Fruit fly (Drosophila melanogaster) whole organism, embryonic: ENCODE results near the gene rho-5.
A peak's percentile ranks its signal among the peaks of the same experiment; 100 is the strongest.

ENCODE experiments used
- ATbp ChIP-seq: fragments of 200-800 bp; sonication (Bioruptor generic); optimal IDR thresholded peaks from 2 replicates; lab custom pipeline; 2017; ENCODE audit warnings: missing biosample characterization, mild to moderate bottlenecking, missing genetic modification characterization, missing genetic modification reagents
- Abd-B ChIP-seq: fragments of 200-800 bp; sonication (Bioruptor generic); optimal IDR thresholded peaks from 2 replicates; lab custom pipeline; 2018; ENCODE audit warnings: missing biosample characterization, mild to moderate bottlenecking, missing genetic modification characterization, moderate library complexity
- CG10209 ChIP-seq: fragments of 200-800 bp; sonication (Bioruptor generic); optimal IDR thresholded peaks from 3 replicates; lab custom pipeline; 2017; ENCODE audit warnings: missing biosample characterization, mild to moderate bottlenecking, missing genetic modification characterization, missing genetic modification reagents
- CG10274 ChIP-seq: fragments of 200-800 bp; sonication (Bioruptor generic); optimal IDR thresholded peaks from 3 replicates; lab custom pipeline; 2017; ENCODE audit warnings: missing biosample characterization, mild to moderate bottlenecking, missing genetic modification characterization
- CG10654 ChIP-seq: fragments of 200-800 bp; sonication (Bioruptor generic); optimal IDR thresholded peaks from 2 replicates; lab custom pipeline; 2016; ENCODE audit warnings: missing biosample characterization, missing genetic modification characterization
- CG12391 ChIP-seq: fragments of 200-800 bp; sonication (Bioruptor generic); optimal IDR thresholded peaks from 3 replicates; lab custom pipeline; 2018; ENCODE audit warnings: missing biosample characterization, mild to moderate bottlenecking, missing genetic modification characterization, moderate library complexity
- CG12942 ChIP-seq: fragments of 200-800 bp; sonication (Bioruptor generic); optimal IDR thresholded peaks from 3 replicates; lab custom pipeline; 2016; ENCODE audit warnings: missing biosample characterization, missing genetic modification characterization
- CG13296 ChIP-seq: fragments of 200-800 bp; sonication (Bioruptor generic); optimal IDR thresholded peaks from 3 replicates; lab custom pipeline; 2018; ENCODE audit warnings: missing biosample characterization, mild to moderate bottlenecking, missing genetic modification characterization
- CG14441 ChIP-seq: fragments of 200-800 bp; sonication (Bioruptor generic); IDR thresholded peaks from 2 replicates; pipeline ENCODE4 v1.3.6; 2022; ENCODE audit warnings: missing biosample characterization, missing genetic modification characterization
- CG14710 ChIP-seq: fragments of 200-800 bp; sonication (Bioruptor generic); optimal IDR thresholded peaks from 3 replicates; lab custom pipeline; 2019; ENCODE audit warnings: missing biosample characterization, mild to moderate bottlenecking, missing genetic modification characterization, moderate library complexity
- CG16813 ChIP-seq: fragments of 200-800 bp; sonication (Bioruptor generic); IDR thresholded peaks from 3 replicates; pipeline ENCODE4 v1.3.6; 2022; ENCODE audit warnings: missing biosample characterization, missing genetic modification characterization; ENCODE audit not compliant: partially characterized antibody
- CG16815 ChIP-seq: fragments of 200-800 bp; sonication (Bioruptor generic); optimal IDR thresholded peaks from 3 replicates; lab custom pipeline; 2017; ENCODE audit warnings: missing biosample characterization, mild to moderate bottlenecking, missing genetic modification characterization
- CG17328 ChIP-seq: fragments of 200-800 bp; sonication (Bioruptor generic); IDR thresholded peaks from 2 replicates; pipeline ENCODE4 v1.3.6; 2022; ENCODE audit warnings: missing biosample characterization, missing genetic modification characterization
- CG17912 ChIP-seq: fragments of 200-800 bp; sonication (Bioruptor generic); optimal IDR thresholded peaks from 2 replicates; lab custom pipeline; 2018; ENCODE audit warnings: missing biosample characterization, mild to moderate bottlenecking, missing genetic modification characterization
- CG18764 ChIP-seq: fragments of 200-800 bp; sonication (Bioruptor generic); optimal IDR thresholded peaks from 3 replicates; lab custom pipeline; 2016; ENCODE audit warnings: missing biosample characterization, missing genetic modification characterization
- CG2199 ChIP-seq: fragments of 200-800 bp; sonication (Bioruptor generic); IDR thresholded peaks from 3 replicates; pipeline ENCODE4 v1.3.6; 2022; ENCODE audit warnings: missing biosample characterization, missing genetic modification characterization
- CG2875 ChIP-seq: fragments of 200-800 bp; sonication (Bioruptor generic); optimal IDR thresholded peaks from 2 replicates; lab custom pipeline; 2017; ENCODE audit warnings: missing biosample characterization, mild to moderate bottlenecking, missing genetic modification characterization, missing genetic modification reagents
- CG30020 ChIP-seq: fragments of 200-800 bp; optimal IDR thresholded peaks from 2 replicates; lab custom pipeline; 2019; ENCODE audit warnings: missing biosample characterization, mild to moderate bottlenecking, missing genetic modification characterization, moderate library complexity
- CG3065 ChIP-seq: fragments of 200-800 bp; sonication (Bioruptor generic); optimal IDR thresholded peaks from 2 replicates; lab custom pipeline; 2016; ENCODE audit warnings: missing biosample characterization, missing genetic modification characterization
- CG4328 ChIP-seq: fragments of 200-800 bp; sonication (Bioruptor generic); optimal IDR thresholded peaks from 3 replicates; lab custom pipeline; 2017; ENCODE audit warnings: missing biosample characterization, missing genetic modification reagents, missing genetic modification characterization
- CG4820 ChIP-seq: fragments of 200-800 bp; sonication (Bioruptor generic); optimal IDR thresholded peaks from 3 replicates; lab custom pipeline; 2016; ENCODE audit warnings: missing biosample characterization, missing genetic modification characterization
- CG6791 ChIP-seq: fragments of 200-800 bp; sonication (Bioruptor generic); IDR thresholded peaks from 3 replicates; pipeline ENCODE4 v1.3.6; 2022; ENCODE audit warnings: missing biosample characterization, missing genetic modification characterization; ENCODE audit not compliant: partially characterized antibody
- CG8290 ChIP-seq, 3 experiments: fragments of 200-800 bp; sonication (Bioruptor generic); optimal IDR thresholded peaks; 2 replicates each; lab custom pipeline; 2016 to 2019; ENCODE audit warnings: missing biosample characterization in 3 of 3, missing genetic modification characterization in 3 of 3, mild to moderate bottlenecking in 2 of 3, moderate library complexity in 1 of 3
- CG8765 ChIP-seq: fragments of 200-800 bp; sonication (Bioruptor generic); IDR thresholded peaks from 2 replicates; pipeline ENCODE4 v1.3.6; 2022; ENCODE audit warnings: missing biosample characterization, missing genetic modification characterization
- D ChIP-seq, 2 experiments: fragments of 200-800 bp in 1 of 2; fragments of >200 bp in 1 of 2; sonication (Bioruptor generic) in 1 of 2; optimal IDR thresholded peaks; 2 replicates in 1 of 2; 3 replicates in 1 of 2; lab custom pipeline; 2017; ENCODE audit warnings: mild to moderate bottlenecking in 1 of 2, missing biosample characterization in 1 of 2, missing genetic modification characterization in 1 of 2, missing genetic modification reagents in 1 of 2
- Dref ChIP-seq: fragments of 200-800 bp; sonication (Bioruptor generic); IDR thresholded peaks from 2 replicates; pipeline ENCODE4 v1.3.6; 2022; ENCODE audit warnings: missing biosample characterization, missing genetic modification characterization
- Lhr ChIP-seq: fragments of 200-800 bp; sonication (Bioruptor generic); optimal IDR thresholded peaks from 3 replicates; lab custom pipeline; 2017; ENCODE audit warnings: mild to moderate bottlenecking, missing biosample characterization, missing genetic modification reagents, missing genetic modification characterization
- MTF-1 ChIP-seq: fragments of 200-800 bp; sonication (Bioruptor generic); optimal IDR thresholded peaks from 2 replicates; lab custom pipeline; 2018; ENCODE audit warnings: missing biosample characterization, mild to moderate bottlenecking, missing genetic modification characterization, borderline replicate concordance
- Med ChIP-seq: fragments of 200-800 bp; sonication (Bioruptor generic); peaks from one replicate; lab custom pipeline; 2016; ENCODE audit warnings: missing biosample characterization, missing genetic modification characterization, mild to moderate bottlenecking, inconsistent platforms, moderate library complexity
- Opbp ChIP-seq: fragments of 200-800 bp; sonication (Bioruptor generic); IDR thresholded peaks from 3 replicates; pipeline ENCODE4 v1.3.6; 2022; ENCODE audit warnings: missing biosample characterization, missing genetic modification characterization; ENCODE audit not compliant: partially characterized antibody
- Ravus ChIP-seq: fragments of 200-800 bp; sonication (Bioruptor generic); IDR thresholded peaks from 2 replicates; pipeline ENCODE4 v1.3.6; 2022; ENCODE audit warnings: missing biosample characterization, missing genetic modification characterization
- Sox100B ChIP-seq: fragments of 200-800 bp; sonication (Bioruptor generic); optimal IDR thresholded peaks from 3 replicates; lab custom pipeline; 2018; ENCODE audit warnings: missing biosample characterization, mild to moderate bottlenecking, missing genetic modification characterization
- dpn ChIP-seq, 2 experiments: fragments of 200-800 bp; sonication (Bioruptor generic); optimal IDR thresholded peaks; 3 replicates each; lab custom pipeline; 2016; ENCODE audit warnings: missing biosample characterization in 2 of 2, missing genetic modification characterization in 2 of 2
- esg ChIP-seq: fragments of 200-800 bp; sonication (Bioruptor generic); conservative IDR thresholded peaks from 2 replicates; pipeline ENCODE4 v1.3.6; 2022; ENCODE audit warnings: missing biosample characterization, missing genetic modification characterization
- exex ChIP-seq: fragments of 200-800 bp; sonication (Bioruptor generic); optimal IDR thresholded peaks from 4 replicates; lab custom pipeline; 2018; ENCODE audit warnings: missing biosample characterization, mild to moderate bottlenecking, missing genetic modification characterization, moderate library complexity
- klu ChIP-seq: fragments of 200-800 bp; sonication (Bioruptor generic); IDR thresholded peaks from 2 replicates; pipeline ENCODE4 v1.3.6; 2022; ENCODE audit warnings: missing biosample characterization, missing genetic modification characterization
- lilli ChIP-seq: fragments of 200-800 bp; sonication (Bioruptor generic); optimal IDR thresholded peaks from 3 replicates; lab custom pipeline; 2016; ENCODE audit warnings: missing biosample characterization, missing genetic modification characterization
- org-1 ChIP-seq: fragments of 200-800 bp; sonication (Bioruptor generic); optimal IDR thresholded peaks from 2 replicates; lab custom pipeline; 2017; ENCODE audit warnings: missing biosample characterization, missing genetic modification characterization
- pho ChIP-seq: fragments of 200-800 bp; sonication (Bioruptor generic); optimal IDR thresholded peaks from 2 replicates; lab custom pipeline; 2016; ENCODE audit warnings: missing biosample characterization, missing genetic modification characterization
- phol ChIP-seq: fragments of 200-800 bp; sonication (Bioruptor generic); optimal IDR thresholded peaks from 3 replicates; lab custom pipeline; 2018; ENCODE audit warnings: missing biosample characterization, mild to moderate bottlenecking, missing genetic modification characterization, moderate library complexity
- pum ChIP-seq: fragments of 200-800 bp; sonication (Bioruptor generic); optimal IDR thresholded peaks from 2 replicates; lab custom pipeline; 2016; ENCODE audit warnings: missing biosample characterization, missing genetic modification characterization
- row ChIP-seq: fragments of 200-800 bp; sonication (Bioruptor generic); IDR thresholded peaks from 3 replicates; pipeline ENCODE4 v1.3.6; 2022; ENCODE audit warnings: missing biosample characterization, missing genetic modification characterization
- run ChIP-seq: fragments of 200-800 bp; sonication (Bioruptor generic); optimal IDR thresholded peaks from 3 replicates; lab custom pipeline; 2018; ENCODE audit warnings: missing biosample characterization, mild to moderate bottlenecking, missing genetic modification characterization
- sim ChIP-seq: fragments of 200-800 bp; sonication (Bioruptor generic); IDR thresholded peaks from 2 replicates; pipeline ENCODE4 v1.3.6; 2022; ENCODE audit warnings: missing biosample characterization, missing genetic modification characterization
- sqz ChIP-seq: fragments of 200-800 bp; sonication (Bioruptor generic); optimal IDR thresholded peaks from 3 replicates; lab custom pipeline; 2018; ENCODE audit warnings: missing biosample characterization, mild to moderate bottlenecking, missing genetic modification characterization
- stc ChIP-seq: fragments of 200-800 bp; sonication (Bioruptor generic); IDR thresholded peaks from 2 replicates; pipeline ENCODE4 v1.3.6; 2022; ENCODE audit warnings: missing biosample characterization, missing genetic modification characterization
- tll ChIP-seq, 2 experiments: fragments of 200-800 bp in 1 of 2; fragments of >200 bp in 1 of 2; sonication (Bioruptor generic) in 1 of 2; optimal IDR thresholded peaks; 2 replicates each; lab custom pipeline; 2017 to 2019; ENCODE audit warnings: missing biosample characterization in 2 of 2, missing genetic modification characterization in 2 of 2, mild to moderate bottlenecking in 1 of 2, moderate library complexity in 1 of 2
- unc-4 ChIP-seq: fragments of 200-800 bp; sonication (Bioruptor generic); IDR thresholded peaks from 2 replicates; pipeline ENCODE4 v1.3.6; 2022; ENCODE audit warnings: missing biosample characterization, missing genetic modification characterization; ENCODE audit not compliant: partially characterized antibody
- wor ChIP-seq: fragments of 200-800 bp; sonication (Bioruptor generic); IDR thresholded peaks from 2 replicates; pipeline ENCODE4 v1.3.6; 2022; ENCODE audit warnings: missing biosample characterization, missing genetic modification characterization

rho-5 gene

DNA sequence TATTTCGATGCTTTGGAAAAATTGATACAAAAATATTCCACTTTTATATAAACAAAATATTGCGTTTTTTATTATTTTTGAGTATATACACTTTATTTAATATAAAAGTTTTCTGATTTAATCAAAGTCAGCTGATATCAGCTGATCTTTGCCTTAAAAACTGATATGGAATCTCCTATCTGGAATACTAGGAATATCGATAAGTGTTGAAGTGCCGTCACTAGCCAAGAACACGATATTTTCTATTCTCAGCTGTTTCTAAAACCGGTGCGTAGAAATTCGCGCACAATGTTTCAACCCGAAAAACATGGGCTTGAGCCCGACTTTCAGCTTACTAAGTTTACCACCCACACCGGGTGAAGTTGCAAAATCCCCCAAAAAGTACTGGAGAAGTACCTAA, 31.2 kb downstream of the rho-5 start, which contains the start of gene Sps2 (continued):
- TF ChIP-seq row (GFP tag; lab: Robert Waterston, UW) (peak; percentile 77), phol (tag; lab: Kevin White, UChicago) (peak; percentile 42), pum (GFP tag; lab: Kevin White, UChicago) (no peak), ATbp (GFP tag; lab: Kevin White, UChicago) (no peak), CG6791 (GFP tag; lab: Robert Waterston, UW) (peak; percentile 83), pho (GFP tag; lab: Kevin White, UChicago) (no peak), MTF-1 (GFP tag; lab: Kevin White, UChicago) (no peak), CG10654 (GFP tag; lab: Kevin White, UChicago) (no peak), stc (no peak), CG16815 (GFP tag; lab: Kevin White, UChicago) (no peak), exex (tag; lab: Kevin White, UChicago) (no peak), lilli (GFP tag; lab: Kevin White, UChicago) (peak; percentile 18), CG16813 (GFP tag; lab: Robert Waterston, UW) (peak; percentile 75), CG2875 (GFP tag; lab: Kevin White, UChicago) (no peak), tll (GFP tag; optimal IDR thresholded peaks at IDR 0.05; lab: Kevin White, UChicago) (peak in 1 of 2 experiments; percentile 44), Lhr (GFP tag; lab: Kevin White, UChicago) (no peak), CG12391 (tag; lab: Kevin White, UChicago) (peak; percentile 37), Opbp (GFP tag; lab: Robert Waterston, UW) (peak; percentile 83), CG13296 (GFP tag; lab: Kevin White, UChicago) (peak; percentile 18), Ravus (GFP tag; lab: Robert Waterston, UW) (no peak), dpn (GFP tag; optimal IDR thresholded peaks at IDR 0.05; lab: Kevin White, UChicago) (peak in 1 of 2 experiments; percentile 6), D (optimal IDR thresholded peaks at IDR 0.05; lab: Kevin White, UChicago) (no peak), D (GFP tag; optimal IDR thresholded peaks at IDR 0.05; lab: Kevin White, UChicago) (no peak), org-1 (GFP tag; lab: Kevin White, UChicago) (no peak), CG10209 (GFP tag; lab: Kevin White, UChicago) (no peak), CG8765 (GFP tag; lab: Robert Waterston, UW) (no peak), CG14710 (tag; lab: Kevin White, UChicago) (peak; percentile 45), CG3065 (no peak), run (tag; lab: Kevin White, UChicago) (no peak), sim (GFP tag; lab: Robert Waterston, UW) (no peak), Med (GFP tag; lab: Kevin White, UChicago) (peak; percentile 81), CG2199 (GFP tag; lab: Robert Waterston, UW) (0 out of 3 replicates have a peak, but pooled peaks have one; percentile 27), CG30020 (tag; lab: Kevin White, UChicago) (peak; percentile 85), klu (GFP tag; lab: Robert Waterston, UW) (no peak), CG17328 (GFP tag; lab: Robert Waterston, UW) (peak; percentile 27; the same call in 1 of the 2 replicates), Abd-B (no peak), CG18764 (GFP tag; lab: Kevin White, UChicago) (no peak), CG12942 (GFP tag; lab: Kevin White, UChicago) (no peak), CG10274 (GFP tag; lab: Kevin White, UChicago) (no peak), CG8290 (GFP tag; optimal IDR thresholded peaks at IDR 0.05; lab: Kevin White, UChicago) (peak; percentile 48), CG8290 (tag; optimal IDR thresholded peaks at IDR 0.05; lab: Kevin White, UChicago) (peak in 1 of 2 experiments; percentile 53), CG17912 (GFP tag; lab: Kevin White, UChicago) (no peak), Sox100B (GFP tag; lab: Kevin White, UChicago) (no peak), unc-4 (peak; percentile 78), sqz (GFP tag; lab: Kevin White, UChicago) (no peak), wor (GFP tag; lab: Robert Waterston, UW) (no peak), Dref (GFP tag; lab: Robert Waterston, UW) (peak; percentile 72), CG4820 (no peak), CG14441 (GFP tag; lab: Robert Waterston, UW) (peak; percentile 37; the same call in 1 of the 2 replicates), CG4328 (GFP tag; lab: Kevin White, UChicago) (no peak), esg (GFP tag; lab: Robert Waterston, UW) (no peak)
